Fruit fly (Drosophila melanogaster) Kc167 (cell line): ENCODE measurements around the gene CG33947.

Source experiments
- Myc ChIP-seq: fragments of >200 bp; optimal IDR thresholded peaks from 2 replicates; lab custom pipeline; 2017; ENCODE audit warnings: missing external identifiers
- Sin3A ChIP-seq: fragments of >200 bp; optimal IDR thresholded peaks from 2 replicates; lab custom pipeline; 2018; ENCODE audit warnings: missing external identifiers
- h ChIP-seq: fragments of >200 bp; optimal IDR thresholded peaks from 3 replicates; lab custom pipeline; 2018; ENCODE audit warnings: missing external identifiers
- insv ChIP-seq: fragments of >200 bp; optimal IDR thresholded peaks from 3 replicates; lab custom pipeline; 2018; ENCODE audit warnings: missing external identifiers

DNA sequence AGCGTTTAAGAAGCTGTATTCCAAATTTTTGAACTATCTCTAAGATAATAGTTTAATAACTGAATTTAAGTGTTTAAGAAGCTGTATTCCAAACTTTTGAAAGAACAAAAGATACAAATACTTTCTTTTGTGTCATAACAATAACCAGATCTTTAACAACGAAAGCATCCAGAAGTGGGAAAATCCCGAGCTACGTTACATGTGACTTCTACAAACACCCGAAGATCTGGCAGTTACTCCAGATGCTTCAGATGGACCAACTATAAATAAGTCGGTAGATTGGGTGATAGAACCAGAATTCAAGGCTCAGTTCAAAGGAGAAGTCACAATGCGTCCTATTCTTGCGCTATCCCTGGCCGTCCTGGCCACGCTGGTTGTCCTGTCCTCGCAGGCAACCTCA, 11.6 kb downstream of the CG33947 start, which contains the start of gene CG12522:
- TF ChIP-seq Sin3A (lab: Kevin White, UChicago) = no peak
- no peak for TF ChIP-seq insv (lab: Kevin White, UChicago)
- TF ChIP-seq h (lab: Kevin White, UChicago) = no peak
- TF ChIP-seq Myc (lab: Kevin White, UChicago) = no peak
